Fruit fly (Drosophila melanogaster) whole organism, embryonic: ENCODE results near the gene Ilp5.

Source experiments
- Atf3 ChIP-seq: fragments of 200-800 bp; sonication (Bioruptor generic); optimal IDR thresholded peaks from 3 replicates; lab custom pipeline; 2016; ENCODE audit warnings: missing biosample characterization, missing genetic modification characterization
- CG10321 ChIP-seq: fragments of 200-800 bp; sonication (Bioruptor generic); IDR thresholded peaks from 2 replicates; pipeline ENCODE4 v1.3.6; 2022; ENCODE audit warnings: missing biosample characterization, missing genetic modification characterization
- CG10565 ChIP-seq: fragments of 200-800 bp; sonication (Bioruptor generic); optimal IDR thresholded peaks from 3 replicates; lab custom pipeline; 2016; ENCODE audit warnings: missing biosample characterization, mild to moderate bottlenecking, missing genetic modification characterization
- CG11504 ChIP-seq: fragments of 200-800 bp; sonication (Bioruptor generic); optimal IDR thresholded peaks from 3 replicates; lab custom pipeline; 2019; ENCODE audit warnings: missing biosample characterization, mild to moderate bottlenecking, missing genetic modification characterization, moderate library complexity
- CG11696 ChIP-seq: fragments of 200-800 bp; sonication (Bioruptor generic); IDR thresholded peaks from 2 replicates; pipeline ENCODE4 v1.3.6; 2022; ENCODE audit warnings: missing biosample characterization, missing genetic modification characterization
- CG12236 ChIP-seq: fragments of 200-800 bp; sonication (Bioruptor generic); optimal IDR thresholded peaks from 2 replicates; lab custom pipeline; 2016; ENCODE audit warnings: missing biosample characterization, missing genetic modification characterization
- CG12391 ChIP-seq: fragments of 200-800 bp; sonication (Bioruptor generic); optimal IDR thresholded peaks from 3 replicates; lab custom pipeline; 2018; ENCODE audit warnings: missing biosample characterization, mild to moderate bottlenecking, missing genetic modification characterization, moderate library complexity
- CG14050 ChIP-seq: fragments of 200-800 bp; sonication (Bioruptor generic); IDR thresholded peaks from 3 replicates; pipeline ENCODE4 v1.3.6; 2022; ENCODE audit warnings: missing biosample characterization, missing genetic modification characterization
- CG14710 ChIP-seq: fragments of 200-800 bp; sonication (Bioruptor generic); optimal IDR thresholded peaks from 3 replicates; lab custom pipeline; 2019; ENCODE audit warnings: missing biosample characterization, mild to moderate bottlenecking, missing genetic modification characterization, moderate library complexity
- CG16779 ChIP-seq: fragments of 200-800 bp; sonication (Bioruptor generic); IDR thresholded peaks from 2 replicates; pipeline ENCODE4 v1.3.6; 2022; ENCODE audit warnings: missing biosample characterization, missing genetic modification characterization
- CG17186 ChIP-seq: fragments of 200-800 bp; sonication (Bioruptor generic); optimal IDR thresholded peaks from 3 replicates; lab custom pipeline; 2017; ENCODE audit warnings: missing biosample characterization, missing genetic modification reagents, missing genetic modification characterization
- CG18011 ChIP-seq: fragments of 200-800 bp; sonication (Bioruptor generic); optimal IDR thresholded peaks from 2 replicates; lab custom pipeline; 2017; ENCODE audit warnings: missing biosample characterization, missing genetic modification characterization, mild to moderate bottlenecking, moderate library complexity, missing genotype
- CG30020 ChIP-seq: fragments of 200-800 bp; optimal IDR thresholded peaks from 2 replicates; lab custom pipeline; 2019; ENCODE audit warnings: missing biosample characterization, mild to moderate bottlenecking, missing genetic modification characterization, moderate library complexity
- CG34224 ChIP-seq: fragments of 200-800 bp; sonication (Bioruptor generic); IDR thresholded peaks from 3 replicates; pipeline ENCODE4 v1.3.6; 2022; ENCODE audit warnings: missing biosample characterization, missing genetic modification characterization; ENCODE audit not compliant: partially characterized antibody
- CG3995 ChIP-seq: fragments of 200-800 bp; sonication (Bioruptor generic); optimal IDR thresholded peaks from 3 replicates; lab custom pipeline; 2016; ENCODE audit warnings: missing biosample characterization, missing genetic modification characterization
- CG43689 ChIP-seq: fragments of 200-800 bp; sonication (Bioruptor generic); IDR thresholded peaks from 2 replicates; pipeline ENCODE4 v1.3.6; 2022; ENCODE audit warnings: missing biosample characterization, missing genetic modification characterization
- CG4730 ChIP-seq: fragments of 200-800 bp; sonication (Bioruptor generic); IDR thresholded peaks from 2 replicates; pipeline ENCODE4 v1.3.6; 2022; ENCODE audit warnings: missing biosample characterization, missing genetic modification characterization
- CG6254 ChIP-seq: fragments of 200-800 bp; sonication (Bioruptor generic); optimal IDR thresholded peaks from 3 replicates; lab custom pipeline; 2017; ENCODE audit warnings: mild to moderate bottlenecking, missing biosample characterization, missing genetic modification reagents, missing genetic modification characterization
- CG6689 ChIP-seq: fragments of 200-800 bp; sonication (Bioruptor generic); IDR thresholded peaks from 2 replicates; pipeline ENCODE4 v1.3.6; 2022; ENCODE audit warnings: missing biosample characterization, missing genetic modification characterization
- CG7786 ChIP-seq: fragments of 200-800 bp; sonication (Bioruptor generic); optimal IDR thresholded peaks from 2 replicates; lab custom pipeline; 2016; ENCODE audit warnings: missing biosample characterization, missing genetic modification characterization
- CG7928 ChIP-seq: fragments of 200-800 bp; sonication (Bioruptor generic); optimal IDR thresholded peaks from 2 replicates; lab custom pipeline; 2017; ENCODE audit warnings: missing biosample characterization, mild to moderate bottlenecking, missing genetic modification characterization
- CG7987 ChIP-seq: fragments of 200-800 bp; sonication (Bioruptor generic); optimal IDR thresholded peaks from 2 replicates; lab custom pipeline; 2018; ENCODE audit warnings: missing biosample characterization, mild to moderate bottlenecking, missing genetic modification characterization, moderate library complexity
- CG9215 ChIP-seq: fragments of 200-800 bp; sonication (Bioruptor generic); IDR thresholded peaks from 2 replicates; pipeline ENCODE4 v1.3.6; 2022; ENCODE audit warnings: missing biosample characterization, missing genetic modification characterization
- Doc2 ChIP-seq: fragments of 200-800 bp; sonication (Bioruptor generic); IDR thresholded peaks from 2 replicates; pipeline ENCODE4 v1.3.6; 2022; ENCODE audit warnings: missing biosample characterization, missing genetic modification characterization
- GATAe ChIP-seq: fragments of 200-800 bp; sonication (Bioruptor generic); conservative IDR thresholded peaks from 2 replicates; pipeline ENCODE4 v1.3.6; 2022; ENCODE audit warnings: missing biosample characterization, missing genetic modification characterization
- HLH4C ChIP-seq: fragments of 200-800 bp; sonication (Bioruptor generic); IDR thresholded peaks from 3 replicates; pipeline ENCODE4 v1.3.6; 2022; ENCODE audit warnings: missing biosample characterization, missing genetic modification characterization; ENCODE audit not compliant: partially characterized antibody
- Hr3 ChIP-seq: fragments of 200-800 bp; sonication (Bioruptor generic); optimal IDR thresholded peaks from 3 replicates; lab custom pipeline; 2016; ENCODE audit warnings: missing biosample characterization, missing genetic modification characterization
- Hr78 ChIP-seq, 2 experiments: fragments of 200-800 bp in 1 of 2; fragments of >200 bp in 1 of 2; sonication (Bioruptor generic) in 1 of 2; optimal IDR thresholded peaks; 2 replicates each; lab custom pipeline; 2017 to 2019; ENCODE audit warnings: missing biosample characterization in 2 of 2, missing genetic modification characterization in 2 of 2, mild to moderate bottlenecking in 1 of 2, moderate library complexity in 1 of 2
- Lpt ChIP-seq: fragments of >200 bp; optimal IDR thresholded peaks from 2 replicates; lab custom pipeline; 2018; ENCODE audit warnings: missing biosample characterization, missing genetic modification characterization
- MBD-R2 ChIP-seq: fragments of 200-800 bp; sonication (Bioruptor generic); IDR thresholded peaks from 2 replicates; pipeline ENCODE4 v1.3.6; 2022; ENCODE audit warnings: missing biosample characterization, missing genetic modification characterization
- NfI ChIP-seq: fragments of 200-800 bp; sonication (Bioruptor generic); optimal IDR thresholded peaks from 3 replicates; lab custom pipeline; 2018; ENCODE audit warnings: missing biosample characterization, mild to moderate bottlenecking, missing genetic modification characterization, moderate library complexity
- Scr ChIP-seq: fragments of 200-800 bp; sonication (Bioruptor generic); IDR thresholded peaks from 2 replicates; pipeline ENCODE4 v1.3.6; 2022; ENCODE audit warnings: missing biosample characterization, missing genetic modification characterization; ENCODE audit not compliant: partially characterized antibody
- ac ChIP-seq: fragments of 200-800 bp; sonication (Bioruptor generic); optimal IDR thresholded peaks from 3 replicates; lab custom pipeline; 2017; ENCODE audit warnings: missing biosample characterization, mild to moderate bottlenecking, missing genetic modification characterization
- al ChIP-seq: fragments of 200-800 bp; sonication (Bioruptor generic); IDR thresholded peaks from 2 replicates; pipeline ENCODE4 v1.3.6; 2022; ENCODE audit warnings: missing biosample characterization, missing genetic modification characterization
- ap ChIP-seq: fragments of 200-800 bp; sonication (Bioruptor generic); IDR thresholded peaks from 2 replicates; pipeline ENCODE4 v1.3.6; 2022; ENCODE audit warnings: missing biosample characterization, missing genetic modification characterization
- ash1 ChIP-seq: fragments of 200-800 bp; sonication (Bioruptor generic); optimal IDR thresholded peaks from 2 replicates; lab custom pipeline; 2018; ENCODE audit warnings: missing biosample characterization, mild to moderate bottlenecking, missing genetic modification characterization
- crc ChIP-seq: fragments of 200-800 bp; sonication (Bioruptor generic); optimal IDR thresholded peaks from 2 replicates; lab custom pipeline; 2016; ENCODE audit warnings: missing biosample characterization, missing genetic modification characterization
- crol ChIP-seq: fragments of 200-800 bp; sonication (Bioruptor generic); IDR thresholded peaks from 2 replicates; pipeline ENCODE4 v1.3.6; 2022; ENCODE audit warnings: missing biosample characterization, missing genetic modification characterization
- dpn ChIP-seq, 2 experiments: fragments of 200-800 bp; sonication (Bioruptor generic); optimal IDR thresholded peaks; 3 replicates each; lab custom pipeline; 2016; ENCODE audit warnings: missing biosample characterization in 2 of 2, missing genetic modification characterization in 2 of 2
- ewg ChIP-seq: fragments of 200-800 bp; sonication (Bioruptor generic); optimal IDR thresholded peaks from 3 replicates; lab custom pipeline; 2017; ENCODE audit warnings: mild to moderate bottlenecking, missing biosample characterization, missing genetic modification reagents, missing genetic modification characterization
- gro ChIP-seq: fragments of 200-800 bp; sonication (Bioruptor generic); optimal IDR thresholded peaks from 2 replicates; lab custom pipeline; 2016; ENCODE audit warnings: missing biosample characterization, missing genetic modification characterization
- ken ChIP-seq: fragments of 200-800 bp; sonication (Bioruptor generic); IDR thresholded peaks from 3 replicates; pipeline ENCODE4 v1.3.6; 2022; ENCODE audit warnings: missing biosample characterization, missing genetic modification characterization
- lab ChIP-seq: fragments of 200-800 bp; sonication (Bioruptor generic); optimal IDR thresholded peaks from 3 replicates; lab custom pipeline; 2017; ENCODE audit warnings: missing biosample characterization, missing genetic modification characterization, mild to moderate bottlenecking, moderate library complexity, missing genetic modification reagents
- nerfin-2 ChIP-seq: fragments of 200-800 bp; sonication (Bioruptor generic); IDR thresholded peaks from 2 replicates; pipeline ENCODE4 v1.3.6; 2022; ENCODE audit warnings: missing biosample characterization, missing genetic modification characterization; ENCODE audit not compliant: partially characterized antibody
- org-1 ChIP-seq: fragments of 200-800 bp; sonication (Bioruptor generic); optimal IDR thresholded peaks from 2 replicates; lab custom pipeline; 2017; ENCODE audit warnings: missing biosample characterization, missing genetic modification characterization
- row ChIP-seq: fragments of 200-800 bp; sonication (Bioruptor generic); IDR thresholded peaks from 3 replicates; pipeline ENCODE4 v1.3.6; 2022; ENCODE audit warnings: missing biosample characterization, missing genetic modification characterization
- sens ChIP-seq: fragments of 200-800 bp; sonication (Bioruptor generic); peaks from one replicate; lab custom pipeline; 2016; ENCODE audit warnings: missing biosample characterization, missing genetic modification characterization
- sob ChIP-seq: fragments of 200-800 bp; sonication (Bioruptor generic); IDR thresholded peaks from 2 replicates; pipeline ENCODE4 v1.3.6; 2022; ENCODE audit warnings: missing biosample characterization, missing genetic modification characterization
- ttk ChIP-seq: fragments of 200-800 bp; sonication (Bioruptor generic); IDR thresholded peaks from 2 replicates; pipeline ENCODE4 v2.1.2; 2022; ENCODE audit warnings: missing biosample characterization, missing genetic modification characterization

The Ilp5 gene

DNA sequence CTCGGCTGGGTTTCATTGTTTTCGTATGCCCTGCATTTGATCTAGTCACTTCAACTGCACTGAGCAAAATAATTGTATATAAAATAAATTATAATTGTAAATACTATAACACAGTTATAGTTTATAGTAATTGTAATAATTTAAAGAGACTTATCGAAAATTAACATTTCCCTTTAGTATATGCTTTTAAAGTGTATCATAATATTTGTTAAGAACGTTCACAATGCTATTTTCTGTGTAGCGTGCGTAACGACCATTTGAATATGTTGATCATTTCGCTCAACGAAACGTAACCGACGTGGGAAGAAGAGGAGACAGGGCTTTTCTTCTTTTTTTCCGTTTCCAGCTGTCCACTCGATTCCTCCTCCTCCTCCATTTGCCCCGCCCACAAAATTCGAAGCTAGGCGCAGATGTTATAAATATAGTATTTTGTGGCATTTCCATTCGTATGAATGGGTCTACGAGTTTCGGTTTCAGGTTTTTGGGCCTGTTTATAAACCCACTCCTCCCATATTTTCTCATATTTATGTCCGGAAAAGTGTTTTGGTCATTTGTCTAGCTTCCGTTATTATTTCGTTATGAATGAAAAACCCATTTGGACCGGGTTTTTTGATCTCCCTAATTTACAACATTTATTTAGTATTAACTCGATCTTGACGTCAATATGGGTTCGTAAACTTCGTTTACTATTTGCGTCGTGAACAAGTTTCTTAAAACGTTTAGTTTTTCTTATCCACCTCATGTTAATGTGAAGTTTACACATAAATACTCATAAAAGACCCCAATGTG, 32.9 kb upstream of the Ilp5 start (continued):
- peak; percentile 86 for TF ChIP-seq CG11504
- peak; percentile 71 for TF ChIP-seq Hr3
- TF ChIP-seq org-1, result peak; percentile 48
- peak; percentile 66 for TF ChIP-seq ewg (GFP tag; lab: Kevin White, UChicago)
- TF ChIP-seq ac (GFP tag; lab: Kevin White, UChicago), result peak; percentile 80
- TF ChIP-seq Doc2 (GFP tag; lab: Robert Waterston, UW), result no peak
- no peak for TF ChIP-seq Lpt
- no peak for TF ChIP-seq CG3995 (GFP tag; lab: Kevin White, UChicago)
- peak; percentile 49; the same call in 1 of the 3 replicates for TF ChIP-seq ken (GFP tag; lab: Robert Waterston, UW)
- peak; percentile 39; the same call in 1 of the 3 replicates for TF ChIP-seq CG14050 (GFP tag; lab: Robert Waterston, UW)
- TF ChIP-seq CG12391 (tag; lab: Kevin White, UChicago), result peak; percentile 91
- no peak for TF ChIP-seq Atf3 (GFP tag; lab: Kevin White, UChicago)
- peak; percentile 19; the same call in 1 of the 2 replicates for TF ChIP-seq al (GFP tag; lab: Robert Waterston, UW)
- no peak for TF ChIP-seq CG43689 (GFP tag; lab: Robert Waterston, UW)
- TF ChIP-seq CG30020 (tag; lab: Kevin White, UChicago), result peak; percentile 9
- no peak for TF ChIP-seq CG18011
- peak; percentile 90 for TF ChIP-seq CG14710 (tag; lab: Kevin White, UChicago)
- no peak for TF ChIP-seq CG16779
- no peak for TF ChIP-seq gro
- peak; percentile 76 for TF ChIP-seq ap
- TF ChIP-seq CG7987 (GFP tag; lab: Kevin White, UChicago), result no peak
- peak; percentile 59 for TF ChIP-seq CG9215 (GFP tag; lab: Robert Waterston, UW)
- peak; percentile 25 for TF ChIP-seq CG17186 (GFP tag; lab: Kevin White, UChicago)
- TF ChIP-seq CG4730 (GFP tag; lab: Robert Waterston, UW), result peak; percentile 79
- TF ChIP-seq NfI (GFP tag; lab: Kevin White, UChicago), result peak; percentile 47
- TF ChIP-seq HLH4C (GFP tag; lab: Robert Waterston, UW), result no peak
- TF ChIP-seq Hr78 (GFP tag; optimal IDR thresholded peaks at IDR 0.05; lab: Kevin White, UChicago), result peak in 1 of 2 experiments; percentile 74
- no peak for TF ChIP-seq ash1
- peak; percentile 83 for TF ChIP-seq sob (GFP tag; lab: Robert Waterston, UW)
- TF ChIP-seq CG12236 (GFP tag; lab: Kevin White, UChicago), result no peak
- TF ChIP-seq CG7928 (GFP tag; lab: Kevin White, UChicago), result no peak
- no peak for TF ChIP-seq CG10565 (GFP tag; lab: Kevin White, UChicago)
- peak; percentile 88 for TF ChIP-seq CG6689
- TF ChIP-seq row (GFP tag; lab: Robert Waterston, UW), result peak; percentile 87
- TF ChIP-seq CG11696 (GFP tag; lab: Robert Waterston, UW), result peak; percentile 54
- no peak for TF ChIP-seq crol (GFP tag; lab: Robert Waterston, UW)
- no peak for TF ChIP-seq GATAe (GFP tag; lab: Robert Waterston, UW)
- TF ChIP-seq CG10321 (GFP tag; lab: Robert Waterston, UW), result peak; percentile 45; the same call in 1 of the 2 replicates
- 0 out of 2 replicates have a peak, but pooled peaks have one; percentile 9 for TF ChIP-seq MBD-R2 (GFP tag; lab: Robert Waterston, UW)
- TF ChIP-seq nerfin-2, result no peak
- no peak for TF ChIP-seq CG7786 (GFP tag; lab: Kevin White, UChicago)
- no peak for TF ChIP-seq CG34224
- no peak for TF ChIP-seq Scr (GFP tag; lab: Robert Waterston, UW)
- TF ChIP-seq CG6254 (GFP tag; lab: Kevin White, UChicago), result peak; percentile 87
- peak; percentile 84 for TF ChIP-seq sens (GFP tag; lab: Kevin White, UChicago)
- no peak for TF ChIP-seq lab
- peak in 1 of 2 experiments; percentile 61 for TF ChIP-seq dpn (GFP tag; optimal IDR thresholded peaks at IDR 0.05; lab: Kevin White, UChicago)
- TF ChIP-seq ttk (GFP tag; lab: Robert Waterston, UW), result peak; percentile 85
- no peak for TF ChIP-seq crc (GFP tag; lab: Kevin White, UChicago)
